Worm (Caenorhabditis elegans): ENCODE results near the gene ZC317.2.

The ZC317.2 gene

DNA sequence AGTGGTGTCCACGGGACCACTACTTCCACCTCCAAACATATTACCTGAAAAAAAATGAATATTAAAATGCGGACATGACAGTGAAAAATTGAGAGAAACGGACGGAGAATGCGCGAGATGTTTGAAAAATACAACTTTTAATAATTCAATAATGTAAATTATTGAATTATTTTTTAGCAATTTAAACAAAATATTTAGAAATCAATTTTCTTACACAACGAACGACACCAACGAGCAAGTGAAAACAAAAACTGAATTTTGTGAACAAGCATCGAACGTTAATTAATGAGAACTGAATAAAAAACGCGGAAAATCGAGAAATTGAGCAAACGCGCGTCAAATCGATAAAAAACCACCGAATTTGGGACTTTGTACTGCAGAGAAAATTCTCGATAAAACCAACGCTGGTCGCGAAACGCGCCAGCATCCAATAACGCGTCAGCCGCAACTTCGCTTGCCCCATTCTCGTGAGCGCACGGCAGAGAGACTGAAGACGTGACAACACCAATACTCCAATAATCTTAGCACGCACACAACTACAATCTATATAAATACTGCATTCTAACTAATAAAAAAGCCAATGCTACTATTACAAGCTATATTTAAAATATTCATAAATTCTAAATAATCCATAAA is 45.0 kb downstream of the ZC317.2 start, which contains the start of the genes dnj-19 and nhr-47 (continued):
- TF ChIP-seq D1046.2 (GFP tag; IDR thresholded peaks at IDR 0.05) (no peak), lin-39 (tag; optimal IDR thresholded peaks at IDR 0.05) (no peak), lin-38 (GFP tag; IDR thresholded peaks at IDR 0.05) (peak; percentile 91), daf-8 (GFP tag; IDR thresholded peaks at IDR 0.05) (no peak), nhr-11 (tag; optimal IDR thresholded peaks at IDR 0.05) (peak; percentile 83), nhr-28 (tag; optimal IDR thresholded peaks at IDR 0.05) (peak; percentile 83), egl-43 (GFP tag; IDR thresholded peaks at IDR 0.05) (peak; percentile 91), ces-1 (GFP tag; optimal IDR thresholded peaks at IDR 0.05) (no peak), lin-15B (tag; optimal IDR thresholded peaks at IDR 0.05) (no peak), T26A8.4 (GFP tag; IDR thresholded peaks at IDR 0.05) (peak; percentile 96), duxl-1 (tag; optimal IDR thresholded peaks at IDR 0.05; ENCODE audit: poor library complexity) (peak; percentile 82), ceh-62 (tag; optimal IDR thresholded peaks at IDR 0.05) (no peak), F10B5.3 (tag; optimal IDR thresholded peaks at IDR 0.05) (peak; percentile 75), lir-3 (tag; optimal IDR thresholded peaks at IDR 0.05) (peak; percentile 3), rbr-2 (tag; optimal IDR thresholded peaks at IDR 0.05) (peak; percentile 96), vab-7 (GFP tag; IDR thresholded peaks at IDR 0.05) (peak; percentile 63), lin-29 (GFP tag; IDR thresholded peaks at IDR 0.05) (peak; percentile 81), zfp-2 (tag; optimal IDR thresholded peaks at IDR 0.05) (peak; percentile 18), tra-1 (GFP tag; IDR thresholded peaks at IDR 0.05) (peak; percentile 69; the same call in 1 of the 2 replicates), spr-1 (tag; optimal IDR thresholded peaks at IDR 0.05) (peak; percentile 84), dpl-1 (GFP tag; optimal IDR thresholded peaks at IDR 0.05) (peak; percentile 87), aly-2 (tag; optimal IDR thresholded peaks at IDR 0.05) (no peak), snpc-1.2 (GFP tag; IDR thresholded peaks at IDR 0.05) (peak; percentile 50; the same call in 1 of the 2 replicates), arid-1 (GFP tag; conservative IDR thresholded peaks at IDR 0.05) (peak; percentile 81), nhr-41 (GFP tag; IDR thresholded peaks at IDR 0.05) (no peak), zfp-3 (GFP tag; conservative IDR thresholded peaks at IDR 0.05) (peak; percentile 88), php-3 (GFP tag; IDR thresholded peaks at IDR 0.05) (peak; percentile 71; the same call in 1 of the 2 replicates), ztf-11 (tag; optimal IDR thresholded peaks at IDR 0.05) (no peak), F44E2.7 (GFP tag; IDR thresholded peaks at IDR 0.05) (no peak), ceh-20 (GFP tag; IDR thresholded peaks at IDR 0.05) (peak; percentile 94), dmd-6 (GFP tag; IDR thresholded peaks at IDR 0.05) (peak; percentile 93), fos-1 (tag; optimal IDR thresholded peaks at IDR 0.05) (no peak), nhr-237 (tag; optimal IDR thresholded peaks at IDR 0.05) (no peak), Y75B8A.6 (GFP tag; IDR thresholded peaks at IDR 0.05) (no peak), T20F7.1 (GFP tag; optimal IDR thresholded peaks at IDR 0.05) (peak; percentile 88), F37D6.2 (tag; optimal IDR thresholded peaks at IDR 0.05) (peak; percentile 91), Y5F2A.4 (GFP tag; optimal IDR thresholded peaks at IDR 0.05) (peak; percentile 58), hif-1 (tag; optimal IDR thresholded peaks at IDR 0.05) (peak; percentile 71 to 91), daf-16 (GFP tag; optimal IDR thresholded peaks at IDR 0.05) (peak in 1 of 2 experiments; percentile 66), daf-16 (tag; optimal IDR thresholded peaks at IDR 0.05) (peak; percentile 73), set-16 (GFP tag; IDR thresholded peaks at IDR 0.05) (no peak; the same call in 1 of the 2 replicates), hlh-11 (tag; optimal IDR thresholded peaks at IDR 0.05) (peak; percentile 93), unc-62 (GFP tag; optimal IDR thresholded peaks at IDR 0.05 in 1 of 2) (peak in 1 of 2 experiments; percentile 98), unc-62 (tag; optimal IDR thresholded peaks at IDR 0.05) (no peak), lsy-2 (tag; optimal IDR thresholded peaks at IDR 0.05) (peak; percentile 54 to 92), nhr-77 (tag; optimal IDR thresholded peaks at IDR 0.05) (peak; percentile 76), Y48G9A.11 (GFP tag; IDR thresholded peaks at IDR 0.05) (peak; percentile 45; the same call in 1 of the 2 replicates), F26F4.8 (GFP tag; conservative IDR thresholded peaks at IDR 0.05) (no peak), ceh-32 (tag; optimal IDR thresholded peaks at IDR 0.05; ENCODE audit: poor library complexity) (no peak), zip-11 (GFP tag; IDR thresholded peaks at IDR 0.05) (no peak), egl-27 (tag; optimal IDR thresholded peaks at IDR 0.05) (no peak)

Data from whole organism, L4 larva.